Fruit fly (Drosophila melanogaster) whole organism, pupa: ENCODE measurements around the gene Cpr92A.

ENCODE experiments used
- CG10348 ChIP-seq: fragments of 200-800 bp; sonication (Bioruptor generic); IDR thresholded peaks from 2 replicates; pipeline ENCODE4 v1.3.6; 2022; ENCODE audit warnings: missing biosample characterization, missing genetic modification characterization
- CG12605 ChIP-seq: fragments of 200-800 bp; sonication (Bioruptor generic); IDR thresholded peaks from 2 replicates; pipeline ENCODE4 v1.3.6; 2022; ENCODE audit warnings: missing biosample characterization, missing genetic modification characterization
- CG13204 ChIP-seq: fragments of 200-800 bp; sonication (Bioruptor generic); optimal IDR thresholded peaks from 2 replicates; lab custom pipeline; 2018; ENCODE audit warnings: missing biosample characterization, mild to moderate bottlenecking, missing genetic modification characterization, moderate library complexity
- CG14655 ChIP-seq: fragments of 200-800 bp; sonication (Bioruptor generic); optimal IDR thresholded peaks from 3 replicates; lab custom pipeline; 2017; ENCODE audit warnings: mild to moderate bottlenecking, missing biosample characterization, missing genetic modification reagents, missing genetic modification characterization
- CG15710 ChIP-seq: fragments of 200-800 bp; sonication (Bioruptor generic); optimal IDR thresholded peaks from 2 replicates; lab custom pipeline; 2018; ENCODE audit warnings: missing biosample characterization, mild to moderate bottlenecking, missing genetic modification characterization, moderate library complexity
- CG17806 ChIP-seq: fragments of 200-800 bp; sonication (Bioruptor generic); optimal IDR thresholded peaks from 2 replicates; lab custom pipeline; 2018; ENCODE audit warnings: missing biosample characterization, mild to moderate bottlenecking, missing genetic modification characterization, moderate library complexity
- CG32121 ChIP-seq: fragments of 200-800 bp; sonication (Bioruptor generic); IDR thresholded peaks from 2 replicates; pipeline ENCODE4 v1.3.6; 2022; ENCODE audit warnings: missing biosample characterization, missing genetic modification characterization
- CG34367 ChIP-seq: fragments of 200-800 bp; sonication (Bioruptor generic); optimal IDR thresholded peaks from 2 replicates; lab custom pipeline; 2018; ENCODE audit warnings: missing biosample characterization, mild to moderate bottlenecking, missing genetic modification characterization
- CG4496 ChIP-seq: fragments of 200-800 bp; sonication (Bioruptor generic); IDR thresholded peaks from 3 replicates; pipeline ENCODE4 v1.3.6; 2022; ENCODE audit warnings: missing biosample characterization, missing genetic modification characterization
- CG8159 ChIP-seq: fragments of 200-800 bp; sonication (Bioruptor generic); optimal IDR thresholded peaks from 3 replicates; lab custom pipeline; 2018; ENCODE audit warnings: missing biosample characterization, mild to moderate bottlenecking, missing genetic modification characterization, moderate library complexity
- CG8301 ChIP-seq: fragments of 200-800 bp; sonication (Bioruptor generic); optimal IDR thresholded peaks from 2 replicates; lab custom pipeline; 2018; ENCODE audit warnings: missing biosample characterization, mild to moderate bottlenecking, missing genetic modification characterization
- CG9948 ChIP-seq: fragments of 200-800 bp; sonication (Bioruptor generic); optimal IDR thresholded peaks from 2 replicates; lab custom pipeline; 2018; ENCODE audit warnings: missing biosample characterization, mild to moderate bottlenecking, missing genetic modification characterization, moderate library complexity
- D1 ChIP-seq: fragments of 200-800 bp; sonication (Bioruptor generic); optimal IDR thresholded peaks from 2 replicates; lab custom pipeline; 2018; ENCODE audit warnings: missing biosample characterization, mild to moderate bottlenecking, missing genetic modification characterization, moderate library complexity
- EcR ChIP-seq: fragments of 200-800 bp; sonication (Bioruptor generic); optimal IDR thresholded peaks from 3 replicates; lab custom pipeline; 2019; ENCODE audit warnings: missing biosample characterization, missing genetic modification characterization, mild to moderate bottlenecking, moderate library complexity, missing genetic modification reagents
- Ets98B ChIP-seq: fragments of 200-800 bp; sonication (Bioruptor generic); IDR thresholded peaks from 2 replicates; pipeline ENCODE4 v1.3.6; 2022; ENCODE audit warnings: missing biosample characterization, missing genetic modification characterization
- Pif1A ChIP-seq: fragments of 200-800 bp; sonication (Bioruptor generic); optimal IDR thresholded peaks from 3 replicates; lab custom pipeline; 2016; ENCODE audit warnings: missing biosample characterization, missing genetic modification characterization
- Pif1B ChIP-seq: fragments of 200-800 bp; sonication (Bioruptor generic); optimal IDR thresholded peaks from 3 replicates; lab custom pipeline; 2016; ENCODE audit warnings: missing biosample characterization, missing genetic modification characterization
- Snoo ChIP-seq: fragments of 200-800 bp; sonication (Bioruptor generic); optimal IDR thresholded peaks from 3 replicates; lab custom pipeline; 2017; ENCODE audit warnings: missing biosample characterization, mild to moderate bottlenecking, missing genetic modification characterization, inconsistent platforms
- fd96Ca ChIP-seq: fragments of 200-800 bp; sonication (Bioruptor generic); IDR thresholded peaks from 3 replicates; pipeline ENCODE4 v1.3.6; 2022; ENCODE audit warnings: missing biosample characterization, missing genetic modification characterization
- gl ChIP-seq: fragments of 200-800 bp; sonication (Bioruptor generic); optimal IDR thresholded peaks from 2 replicates; lab custom pipeline; 2018; ENCODE audit warnings: missing biosample characterization, mild to moderate bottlenecking, missing genetic modification characterization
- rn ChIP-seq: fragments of 200-800 bp; sonication (Bioruptor generic); IDR thresholded peaks from 2 replicates; pipeline ENCODE4 v1.3.6; 2022; ENCODE audit warnings: missing biosample characterization, missing genetic modification characterization

The Cpr92A gene

dm6 chr3R:19598855-19599254, at the start of gene Cpr92A:
Cpr92A (minus strand) TSS chr3R:19598955.
- TF ChIP-seq CG12605 (no peak), gl (tag; lab: Kevin White, UChicago) (no peak), CG8159 (tag; lab: Kevin White, UChicago) (no peak), CG32121 (GFP tag; lab: Robert Waterston, UW) (no peak), EcR (no peak), CG13204 (GFP tag; lab: Kevin White, UChicago) (no peak), CG15710 (tag; lab: Kevin White, UChicago) (no peak), Pif1A (GFP tag; lab: Kevin White, UChicago) (no peak), CG34367 (tag; lab: Kevin White, UChicago) (no peak), CG4496 (GFP tag; lab: Robert Waterston, UW) (no peak), Pif1B (GFP tag; lab: Kevin White, UChicago) (no peak), CG8301 (tag; lab: Kevin White, UChicago) (no peak), D1 (tag; lab: Kevin White, UChicago) (no peak), CG17806 (tag; lab: Kevin White, UChicago) (no peak), rn (GFP tag; lab: Robert Waterston, UW) (no peak)
- TF ChIP-seq, all 21 proteins: peak for 0

DNA sequence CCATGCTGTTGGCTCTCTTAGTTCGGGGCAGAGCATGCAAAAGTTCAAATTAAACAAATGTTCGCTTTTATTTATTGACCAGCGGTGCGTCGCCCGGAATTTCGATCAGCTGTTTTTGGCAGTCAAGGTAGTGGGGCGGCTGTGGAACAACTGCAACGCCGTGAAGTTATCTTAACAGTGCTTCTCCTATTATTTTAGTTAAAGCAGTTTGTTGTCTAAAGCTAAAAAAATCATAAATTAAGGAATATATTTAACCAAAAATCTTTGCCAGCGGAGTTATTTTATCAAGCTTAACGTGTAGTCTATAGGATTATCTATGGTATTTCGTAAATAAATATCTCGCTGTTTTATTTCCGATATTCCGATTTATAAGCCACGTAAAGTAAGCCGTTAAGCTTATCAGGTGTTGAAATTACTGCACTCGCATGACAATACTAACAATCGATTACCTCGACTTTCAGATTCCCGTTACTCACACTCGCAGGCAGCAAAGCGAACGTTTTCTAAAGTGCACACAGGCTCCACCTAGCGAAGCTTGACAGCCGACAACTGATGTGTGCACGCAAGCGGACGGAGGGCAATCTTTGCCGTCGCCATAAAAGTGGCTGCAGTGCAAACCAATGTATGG, 49.6 kb upstream of the Cpr92A start, which contains the start of the genes CG6195 and CG31220:
CG6195 (minus strand) TSS at position 122 of the 628 bp plus-strand sequence.
CG31220 (plus strand) TSS at position 199 of the 628 bp plus-strand sequence.
- TF ChIP-seq CG10348 (GFP tag; lab: Robert Waterston, UW) = no peak
- peak; percentile 31; the same call in 1 of the 3 replicates for TF ChIP-seq CG4496 (GFP tag; lab: Robert Waterston, UW)
- no peak for TF ChIP-seq Pif1B (GFP tag; lab: Kevin White, UChicago)
- no peak for TF ChIP-seq EcR

DNA sequence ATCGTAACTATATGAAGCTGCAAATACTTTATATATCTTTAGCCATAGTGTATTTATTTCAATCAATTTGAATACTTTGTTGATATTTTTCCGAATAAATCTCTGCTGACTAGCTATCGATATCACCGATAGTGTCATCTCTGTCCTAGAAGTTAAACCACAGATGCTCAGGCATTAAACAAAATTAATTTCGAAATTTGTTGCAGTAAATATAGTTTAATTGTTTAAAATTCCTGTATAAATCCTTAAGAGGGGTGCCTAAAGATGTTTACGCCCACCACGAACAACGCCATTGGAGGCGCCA, 46.1 kb upstream of the Cpr92A start, which contains the start of gene Nup58:
Nup58 (plus strand) TSS at position 126 of the 304 bp plus-strand sequence.
- TF ChIP-seq rn (GFP tag; lab: Robert Waterston, UW) (no peak), CG17806 (tag; lab: Kevin White, UChicago) (no peak), CG10348 (GFP tag; lab: Robert Waterston, UW) (no peak)

DNA sequence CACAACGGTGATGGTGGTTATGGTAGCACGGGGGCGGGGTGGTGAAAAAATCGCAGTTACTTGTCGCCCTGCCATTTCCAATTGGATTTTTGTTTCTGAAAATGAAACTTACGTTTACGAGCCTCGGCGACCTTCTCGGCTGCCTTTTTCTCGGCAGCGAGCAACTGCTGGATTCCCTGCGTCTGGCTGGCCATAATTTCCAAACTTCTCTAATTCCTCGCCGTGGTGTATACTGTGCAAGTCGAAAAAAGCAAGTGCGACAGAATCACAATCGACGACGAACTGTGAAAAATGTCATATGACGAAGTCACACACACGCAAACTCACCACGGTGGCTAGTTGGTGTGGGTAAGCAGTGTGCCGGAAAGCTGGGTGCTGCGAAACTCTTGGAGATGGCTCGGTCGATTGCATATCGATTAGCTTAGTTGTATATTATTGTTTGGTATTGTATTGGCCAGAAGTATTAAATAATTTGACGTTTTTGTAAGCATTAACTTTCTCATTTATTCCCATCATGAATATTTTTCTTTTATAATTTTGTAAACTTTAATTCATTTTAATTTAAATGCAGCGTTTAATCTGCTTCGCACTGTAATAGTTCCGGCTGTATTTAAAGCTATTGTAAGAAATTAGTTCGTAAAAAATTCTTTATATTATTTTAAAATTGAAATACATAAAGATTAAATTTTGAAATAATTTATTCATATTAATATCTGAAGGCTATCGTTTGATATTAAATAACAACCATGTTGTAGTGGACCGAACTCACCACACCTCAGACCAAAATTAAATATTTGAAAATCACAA, 45.5 kb upstream of the Cpr92A start, which contains the start of gene Vha13:
Vha13 (minus strand) TSS at position 293 of the 807 bp plus-strand sequence.
- TF ChIP-seq Snoo (tag; lab: Kevin White, UChicago) (no peak), CG14655 (GFP tag; lab: Kevin White, UChicago) (no peak), CG9948 (no peak), CG4496 (GFP tag; lab: Robert Waterston, UW) (peak; percentile 67; the same call in 2 of the 3 replicates), Pif1B (GFP tag; lab: Kevin White, UChicago) (peak; percentile 9), CG12605 (no peak), CG17806 (tag; lab: Kevin White, UChicago) (no peak), rn (GFP tag; lab: Robert Waterston, UW) (no peak), CG8301 (tag; lab: Kevin White, UChicago) (peak; percentile 14), CG32121 (GFP tag; lab: Robert Waterston, UW) (peak; percentile 41; the same call in 1 of the 2 replicates), CG13204 (GFP tag; lab: Kevin White, UChicago) (no peak), CG8159 (tag; lab: Kevin White, UChicago) (peak; percentile 29), CG10348 (GFP tag; lab: Robert Waterston, UW) (no peak), Pif1A (GFP tag; lab: Kevin White, UChicago) (no peak), Ets98B (GFP tag; lab: Robert Waterston, UW) (peak; percentile 28; the same call in 1 of the 2 replicates), D1 (tag; lab: Kevin White, UChicago) (no peak), gl (tag; lab: Kevin White, UChicago) (peak; percentile 37), CG34367 (tag; lab: Kevin White, UChicago) (no peak), fd96Ca (peak; percentile 51; the same call in 2 of the 3 replicates), EcR (peak; percentile 65)

DNA sequence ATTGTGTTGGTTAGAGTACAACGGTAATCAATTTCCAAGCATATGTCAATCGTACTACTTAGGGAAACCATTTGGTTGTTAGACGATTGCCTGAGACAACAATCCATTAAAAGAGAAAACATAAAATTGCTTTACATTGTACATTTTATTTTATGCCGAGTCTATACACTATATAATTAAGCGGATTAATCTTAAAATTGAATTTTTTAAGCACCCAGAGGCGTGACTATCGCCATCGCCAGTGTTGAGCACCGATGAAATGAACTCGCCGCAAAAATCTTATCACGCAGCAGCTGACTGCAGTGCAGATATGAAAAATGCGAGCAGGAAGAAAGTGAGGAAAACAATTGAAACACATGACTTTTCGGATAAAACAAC, 44.1 kb upstream of the Cpr92A start:
- TF ChIP-seq Ets98B (GFP tag; lab: Robert Waterston, UW) (peak; percentile 20; the same call in 1 of the 2 replicates), Snoo (tag; lab: Kevin White, UChicago) (no peak), CG4496 (GFP tag; lab: Robert Waterston, UW) (0 out of 3 replicates have a peak, but pooled peaks have one; percentile 23)
